Fruit fly (Drosophila melanogaster): ENCODE measurements around the gene CG46311.

DNA sequence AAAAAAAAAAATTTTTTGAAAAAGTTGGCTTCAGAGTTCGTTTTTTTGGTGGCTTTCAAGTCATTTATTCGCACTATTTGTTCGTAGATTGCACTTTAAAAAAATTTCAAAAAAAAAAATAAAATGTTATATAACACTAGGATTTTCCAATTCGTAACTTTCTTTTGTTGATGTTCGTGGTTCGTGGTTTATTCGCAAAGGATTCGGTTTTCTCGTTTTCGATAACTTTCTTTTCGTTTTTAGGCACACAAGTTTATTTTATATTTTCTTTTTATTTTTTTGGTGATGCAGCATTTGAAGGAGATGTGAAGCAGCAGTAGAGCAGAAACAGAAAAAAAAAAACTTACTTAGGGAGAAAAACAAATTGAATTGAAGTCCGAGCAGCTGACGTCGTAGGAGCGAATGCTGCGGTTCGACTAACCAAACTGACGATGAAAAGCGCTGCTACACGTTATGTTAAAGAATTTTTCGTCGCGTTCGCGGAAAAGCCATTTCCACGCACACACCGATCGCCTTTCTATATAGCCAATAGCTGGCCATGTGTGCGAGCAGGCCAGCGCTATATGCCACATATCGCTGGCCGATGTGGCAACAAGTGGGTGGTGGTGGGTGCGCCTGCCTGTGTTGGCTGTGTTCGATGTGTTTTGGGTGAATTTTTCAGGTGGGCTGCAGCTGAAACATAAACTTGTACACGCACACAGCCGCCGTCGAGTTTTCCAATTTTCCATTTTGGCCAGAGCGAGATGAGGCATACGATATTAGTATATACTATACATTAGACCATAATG, 38.6 kb downstream of the CG46311 start, which contains the start of gene up:
- TF ChIP-seq usp (GFP tag; optimal IDR thresholded peaks at IDR 0.05) (no peak), CG8478 (optimal IDR thresholded peaks at IDR 0.05) (no peak)

Data from whole organism.